Fruit fly (Drosophila melanogaster) Kc167 (cell line): ENCODE data around the gene CG11837.

Experiments used
- Myc ChIP-seq: fragments of >200 bp; optimal IDR thresholded peaks from 2 replicates; lab custom pipeline; 2017; ENCODE audit warnings: missing external identifiers
- Sin3A ChIP-seq: fragments of >200 bp; optimal IDR thresholded peaks from 2 replicates; lab custom pipeline; 2018; ENCODE audit warnings: missing external identifiers
- h ChIP-seq: fragments of >200 bp; optimal IDR thresholded peaks from 3 replicates; lab custom pipeline; 2018; ENCODE audit warnings: missing external identifiers
- insv ChIP-seq: fragments of >200 bp; optimal IDR thresholded peaks from 3 replicates; lab custom pipeline; 2018; ENCODE audit warnings: missing external identifiers
- psq ChIP-seq: fragments of >200 bp; optimal IDR thresholded peaks from 2 replicates; lab custom pipeline; 2017; ENCODE audit warnings: missing external identifiers
- ttk ChIP-seq: sonication (Bioruptor generic); optimal IDR thresholded peaks from 2 replicates; lab custom pipeline; 2017; ENCODE audit warnings: missing external identifiers

Gene CG11837

DNA sequence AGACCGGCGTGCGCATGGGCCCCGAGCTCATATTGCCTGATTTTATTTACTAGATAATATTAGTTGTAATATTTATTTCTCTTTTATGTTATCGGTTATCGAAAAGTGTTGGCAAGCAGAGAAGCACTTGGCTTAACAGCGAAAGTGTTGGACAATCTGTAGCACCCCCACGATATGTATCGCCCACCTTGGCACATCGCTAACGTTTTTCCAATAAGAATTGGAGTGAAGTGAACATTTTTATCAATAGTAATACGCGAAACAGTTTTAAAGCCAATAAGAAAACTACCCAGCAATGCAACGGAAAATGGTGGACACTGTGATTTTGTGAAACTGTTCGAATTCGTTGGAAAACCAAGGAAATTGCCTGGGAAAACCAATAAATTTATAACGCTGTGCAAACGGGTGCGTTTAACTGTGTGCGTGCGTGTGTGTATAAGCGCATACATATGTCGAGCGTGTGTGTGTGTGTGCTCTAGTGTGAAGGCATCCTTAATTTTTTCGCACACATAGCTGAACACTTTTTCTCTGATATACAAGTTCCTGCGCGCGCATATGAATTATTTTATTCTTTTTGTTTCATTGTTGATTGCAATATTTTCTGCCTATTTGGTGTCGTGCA, 10.2 kb upstream of the CG11837 start, which contains the start of the genes Slu7 and Pkc98E:
Gene Slu7, minus strand, starts transcription at position 112 of the 622 bp plus-strand sequence.
Gene Pkc98E, plus strand, starts transcription at position 197 of the 622 bp plus-strand sequence.
- TF ChIP-seq h (lab: Kevin White, UChicago), result no peak
- no peak for TF ChIP-seq Myc
- no peak for TF ChIP-seq psq
- peak; percentile 69 for TF ChIP-seq insv (lab: Kevin White, UChicago)

DNA sequence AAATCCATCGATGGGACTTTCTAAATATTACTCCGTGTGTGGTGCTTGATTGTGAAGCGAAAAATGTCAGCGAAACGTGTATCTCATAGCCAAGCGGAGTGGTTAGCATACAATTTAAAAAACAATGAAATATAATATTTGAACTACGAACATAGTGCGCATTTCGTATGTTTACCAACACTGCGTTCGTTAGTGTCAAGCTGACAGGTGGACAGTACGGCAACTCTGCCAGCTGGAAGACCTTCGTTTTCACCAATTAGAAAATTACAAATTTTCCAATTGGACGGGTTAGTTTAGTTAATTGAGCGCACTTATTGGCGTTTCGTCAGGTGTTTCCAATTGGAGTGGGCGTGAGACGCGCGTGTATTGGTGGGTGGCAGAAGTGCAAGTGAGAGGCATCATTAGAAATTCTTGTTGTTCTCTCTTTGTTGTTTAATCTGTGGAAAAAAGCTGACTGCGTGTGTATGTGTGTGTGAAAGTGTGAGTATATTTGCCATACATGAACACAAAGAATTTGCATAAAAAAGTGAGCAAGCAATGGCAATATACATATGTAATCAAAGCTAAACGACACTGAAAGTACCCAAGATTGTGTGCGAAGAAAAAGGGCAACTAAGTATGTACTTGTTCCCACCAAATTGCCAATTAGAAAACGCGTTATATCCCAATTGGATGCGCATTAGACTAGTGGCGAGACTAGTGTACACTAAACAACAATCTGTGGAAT, 9.4 kb upstream of the CG11837 start:
- TF ChIP-seq ttk (no peak), Myc (no peak), psq (no peak), h (lab: Kevin White, UChicago) (no peak), insv (lab: Kevin White, UChicago) (no peak), Sin3A (lab: Kevin White, UChicago) (no peak)

DNA sequence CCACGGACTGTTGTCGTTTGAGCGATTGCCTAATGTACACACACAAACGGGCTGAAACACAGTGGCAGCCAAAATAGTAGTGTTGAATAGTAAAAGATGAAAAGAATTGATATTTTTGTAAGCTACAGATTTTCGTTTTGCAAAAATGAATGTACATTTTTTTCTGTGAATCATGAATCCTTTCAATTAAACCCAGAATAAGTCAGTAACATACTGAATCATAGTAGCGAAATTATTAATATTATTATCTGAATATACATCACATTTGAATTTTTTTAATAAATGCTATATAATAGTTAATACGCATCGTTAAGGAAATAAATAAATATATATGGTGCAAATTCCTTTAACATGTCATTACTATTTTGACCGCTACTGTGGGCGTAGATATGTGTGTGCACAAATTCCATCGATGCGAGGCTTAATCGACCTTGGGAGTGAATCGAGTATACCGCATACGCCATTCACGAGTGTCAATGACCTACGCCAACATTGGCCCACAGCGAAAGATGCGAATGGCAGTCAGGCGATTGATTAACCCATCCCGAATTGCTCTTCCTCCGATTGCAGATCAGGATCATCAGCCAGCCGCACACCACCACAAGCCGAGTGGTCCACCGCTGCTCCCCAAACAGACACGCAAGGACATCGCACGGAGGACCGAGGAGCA, 8.6 kb upstream of the CG11837 start:
- TF ChIP-seq h (lab: Kevin White, UChicago) (no peak), Myc (no peak), insv (lab: Kevin White, UChicago) (no peak)

DNA sequence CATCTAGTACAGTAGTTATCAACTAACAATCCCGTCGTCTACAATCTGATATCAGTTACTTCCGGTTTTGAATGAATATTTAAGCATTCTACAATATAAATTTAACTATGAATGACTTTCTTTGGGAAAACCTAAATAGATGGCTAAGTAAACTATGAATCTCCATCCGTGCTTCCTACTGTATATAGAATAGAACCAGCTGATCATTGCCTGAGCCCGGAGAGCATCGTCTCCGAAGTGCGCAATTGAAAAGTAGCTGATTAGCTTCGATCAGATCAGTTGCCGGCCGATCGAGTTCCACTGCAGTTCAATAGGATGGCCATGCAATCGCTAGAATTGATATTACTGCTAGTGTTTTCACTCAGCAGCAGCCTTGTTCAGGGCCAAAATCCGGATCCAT, 1.5 kb downstream of the CG11837 start, which contains the start of gene CG11841:
Gene CG11841, plus strand, starts transcription at position 301 of the 400 bp plus-strand sequence.
- TF ChIP-seq insv (lab: Kevin White, UChicago), result no peak
- no peak for TF ChIP-seq psq
- no peak for TF ChIP-seq h (lab: Kevin White, UChicago)
- no peak for TF ChIP-seq Sin3A (lab: Kevin White, UChicago)
- no peak for TF ChIP-seq Myc
- no peak for TF ChIP-seq ttk

DNA sequence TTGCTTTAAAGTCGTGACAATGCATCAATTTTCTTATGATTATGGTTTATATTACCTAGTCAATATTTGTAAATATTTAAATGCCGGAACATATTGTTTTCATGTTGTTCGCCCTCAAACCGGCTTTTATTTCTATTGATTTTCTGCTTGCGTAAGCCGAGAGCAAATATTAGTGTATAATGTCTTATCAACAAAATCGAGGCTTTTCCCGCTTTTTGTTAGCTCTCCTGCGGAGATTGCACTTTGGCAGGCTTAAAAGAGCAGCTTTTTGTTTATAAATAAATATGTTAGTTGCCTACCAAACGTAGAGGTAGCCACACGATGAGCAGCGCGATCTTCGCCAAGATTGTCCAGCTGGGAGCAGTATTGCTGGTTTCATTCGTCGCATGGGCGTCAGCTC, 3.1 kb downstream of the CG11837 start, which contains the start of gene CG11842:
Gene CG11842, plus strand, starts transcription at position 301 of the 400 bp plus-strand sequence.
- no peak for TF ChIP-seq Sin3A (lab: Kevin White, UChicago)
- TF ChIP-seq psq, result no peak
- TF ChIP-seq ttk, result no peak
- no peak for TF ChIP-seq h (lab: Kevin White, UChicago)
- TF ChIP-seq insv (lab: Kevin White, UChicago), result no peak
- TF ChIP-seq Myc, result no peak

DNA sequence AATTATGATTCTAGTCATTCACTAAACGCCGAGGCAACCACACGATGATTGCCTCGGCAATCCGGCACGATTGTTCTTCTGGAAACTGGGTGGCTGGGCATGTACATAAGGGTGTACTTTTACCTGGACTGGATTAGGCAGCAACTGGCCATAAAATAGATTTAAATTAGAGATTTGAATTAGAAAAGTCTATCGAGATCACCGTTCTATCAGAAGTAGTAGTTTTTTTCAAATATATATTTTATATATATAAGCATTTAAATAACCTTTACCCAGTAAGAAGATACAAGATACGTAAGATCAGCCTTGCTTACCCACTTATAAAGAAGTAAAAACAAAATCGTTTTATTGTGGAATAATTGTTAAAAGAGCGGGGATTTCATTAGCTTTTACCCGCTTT, 4.8 kb downstream of the CG11837 start, which contains the start of gene CG11843:
Gene CG11843, plus strand, starts transcription at position 301 of the 400 bp plus-strand sequence.
- no peak for TF ChIP-seq Sin3A (lab: Kevin White, UChicago)
- no peak for TF ChIP-seq insv (lab: Kevin White, UChicago)
- no peak for TF ChIP-seq ttk
- TF ChIP-seq psq, result no peak
- TF ChIP-seq h (lab: Kevin White, UChicago), result no peak
- TF ChIP-seq Myc, result no peak

DNA sequence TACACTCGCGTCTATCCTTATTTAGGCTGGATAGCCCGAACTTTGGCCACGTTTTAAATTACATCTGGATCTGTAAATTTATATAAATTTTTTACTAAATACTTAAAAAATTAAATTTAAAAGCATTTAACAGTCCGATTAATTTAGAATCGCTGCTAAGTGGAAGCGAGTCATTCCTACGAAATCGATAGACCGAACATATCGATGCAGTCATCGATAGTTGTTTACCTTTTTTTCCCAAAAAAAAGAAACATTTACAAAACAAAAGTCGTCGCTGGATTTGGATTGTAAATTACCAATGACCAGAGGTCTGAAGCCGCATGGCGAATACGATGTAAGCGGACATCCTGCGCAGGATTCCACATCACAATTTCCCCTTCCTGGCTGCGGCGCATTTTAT, 6.4 kb downstream of the CG11837 start, which contains the start of gene Sirt7:
Gene Sirt7, plus strand, starts transcription at position 218 of the 400 bp plus-strand sequence.
- TF ChIP-seq Sin3A (lab: Kevin White, UChicago), result no peak

DNA sequence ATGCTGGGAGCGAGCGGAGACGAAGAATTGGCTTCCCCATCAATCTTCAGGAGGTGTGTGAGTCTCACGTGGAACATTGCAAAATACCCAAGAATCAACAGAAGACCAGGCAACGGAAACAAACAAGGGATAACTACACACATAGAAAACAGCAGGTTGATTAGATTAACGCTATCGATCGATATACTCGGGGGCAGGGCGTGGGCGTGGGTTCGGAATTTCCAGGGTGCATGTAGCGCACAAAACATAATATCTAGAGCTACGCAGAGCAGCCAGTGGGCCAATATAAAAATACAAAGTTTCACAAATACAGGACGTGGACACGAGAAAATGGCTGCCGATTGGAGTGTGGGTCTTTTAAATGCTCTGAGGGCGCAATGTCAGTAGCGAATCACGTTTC, 10.1 kb downstream of the CG11837 start:
- no peak for TF ChIP-seq h (lab: Kevin White, UChicago)
- no peak for TF ChIP-seq Myc
- TF ChIP-seq Sin3A (lab: Kevin White, UChicago), result no peak
- TF ChIP-seq insv (lab: Kevin White, UChicago), result no peak
- no peak for TF ChIP-seq ttk
- no peak for TF ChIP-seq psq

DNA sequence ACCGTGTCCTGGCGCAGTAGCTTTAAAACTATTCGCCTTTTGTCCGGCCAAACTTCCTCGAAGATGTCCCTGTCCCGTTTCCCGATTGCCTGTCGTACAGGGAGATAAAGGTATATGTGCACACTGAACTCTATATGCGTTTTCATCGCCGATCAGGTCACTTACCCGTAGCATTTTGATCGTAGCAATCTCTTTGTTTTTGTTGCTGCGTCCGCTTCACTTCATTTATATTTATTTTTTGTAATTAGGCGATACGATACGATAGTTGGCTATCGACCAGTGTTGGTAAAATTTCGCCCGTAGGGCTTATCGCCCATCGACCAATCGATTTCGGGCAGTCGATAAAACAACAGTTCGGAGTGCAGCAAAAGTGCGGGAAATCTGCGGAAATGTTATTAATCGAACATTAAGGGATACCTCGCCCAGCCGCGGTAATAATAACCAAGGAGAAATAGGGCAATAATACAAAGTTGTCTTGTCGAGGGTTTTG, 13.5 kb downstream of the CG11837 start, which contains the start of the genes Cul5 and Bicra:
Gene Cul5, minus strand, starts transcription at position 259 of the 490 bp plus-strand sequence.
Gene Bicra, plus strand, starts transcription at position 324 of the 490 bp plus-strand sequence.
- TF ChIP-seq Myc (no peak), ttk (no peak), insv (lab: Kevin White, UChicago) (no peak), Sin3A (lab: Kevin White, UChicago) (no peak), h (lab: Kevin White, UChicago) (no peak), psq (no peak)

DNA sequence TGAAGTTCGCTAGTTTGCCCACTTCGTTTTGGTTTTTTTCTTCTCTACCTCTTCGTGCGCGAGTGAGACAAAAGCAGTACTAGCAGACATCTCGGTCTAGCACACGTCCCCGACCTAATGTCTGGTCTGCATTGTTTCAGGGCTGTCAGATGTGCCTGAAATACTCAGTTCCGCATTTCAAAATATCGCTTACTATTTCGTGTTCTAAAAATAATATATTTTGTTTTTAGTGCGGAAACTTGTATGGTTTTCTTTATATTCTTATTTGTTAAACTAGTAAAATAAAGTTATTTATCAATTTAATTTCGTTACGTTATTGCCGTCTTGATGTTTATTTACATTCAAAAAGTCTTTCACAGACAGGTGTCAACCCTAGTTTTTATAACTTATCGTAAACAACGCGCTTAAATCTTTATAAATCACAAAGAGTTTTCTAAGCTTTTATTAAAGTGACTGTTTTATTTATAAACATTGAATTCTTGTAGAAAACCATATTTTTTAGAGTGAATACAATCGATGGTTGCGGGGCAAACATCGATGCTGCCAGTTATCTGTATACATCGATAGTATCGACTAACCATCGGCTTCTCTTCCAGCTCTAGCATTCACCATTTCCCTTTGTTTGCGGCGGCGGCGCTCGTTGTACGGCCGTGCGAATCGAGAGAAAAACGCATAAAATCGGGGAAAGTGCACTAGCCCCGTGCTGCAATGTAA, 14.1 kb downstream of the CG11837 start:
- TF ChIP-seq Sin3A (lab: Kevin White, UChicago) (no peak), psq (no peak), ttk (no peak), Myc (no peak), h (lab: Kevin White, UChicago) (no peak)

DNA sequence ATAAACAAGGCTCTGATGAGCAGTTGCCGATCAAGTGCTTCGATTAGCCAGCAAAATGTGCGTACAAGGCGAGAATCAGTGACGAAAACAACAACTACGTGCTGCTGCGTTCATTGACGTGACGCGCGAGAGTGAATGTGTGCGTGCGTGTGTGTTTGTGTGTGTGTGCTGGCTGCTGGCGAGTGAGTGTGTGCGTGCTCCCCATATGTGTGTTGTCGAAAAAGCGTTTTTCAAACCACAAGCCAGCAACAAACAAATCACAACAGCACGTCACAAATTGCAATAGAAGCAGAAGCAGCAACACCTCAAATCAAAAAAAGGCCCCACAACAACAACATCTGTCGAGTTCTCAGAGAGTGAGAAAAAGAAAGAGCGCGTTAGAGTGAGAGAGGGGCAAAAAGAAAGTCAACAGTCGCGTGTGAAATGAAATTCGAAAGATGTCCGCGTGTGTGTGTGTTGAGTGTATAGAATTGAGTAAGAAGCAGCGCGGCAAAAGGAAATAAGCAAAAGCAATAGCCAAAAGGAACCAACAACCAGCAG, 14.7 kb downstream of the CG11837 start:
- no peak for TF ChIP-seq h (lab: Kevin White, UChicago)
- no peak for TF ChIP-seq psq
- no peak for TF ChIP-seq ttk
- no peak for TF ChIP-seq Myc
- no peak for TF ChIP-seq insv (lab: Kevin White, UChicago)
- TF ChIP-seq Sin3A (lab: Kevin White, UChicago), result no peak
